Fruit fly (Drosophila melanogaster) whole organism, embryonic: Measurements from ENCODE around the gene EMC5.
A peak's percentile ranks its signal among the peaks of the same experiment; 100 is the strongest.

ENCODE experiments used
- Ada2b ChIP-seq: fragments of 200-800 bp; sonication (Bioruptor generic); IDR thresholded peaks from 2 replicates; pipeline ENCODE4 v1.3.6; 2022; ENCODE audit warnings: missing biosample characterization, missing genetic modification characterization
- Atf3 ChIP-seq: fragments of 200-800 bp; sonication (Bioruptor generic); optimal IDR thresholded peaks from 3 replicates; lab custom pipeline; 2016; ENCODE audit warnings: missing biosample characterization, missing genetic modification characterization
- CG10979 ChIP-seq: fragments of 200-800 bp; sonication (Bioruptor generic); optimal IDR thresholded peaks from 2 replicates; lab custom pipeline; 2018; ENCODE audit warnings: missing biosample characterization, mild to moderate bottlenecking, missing genetic modification characterization, moderate library complexity
- CG11093 ChIP-seq: fragments of 200-800 bp; sonication (Bioruptor generic); IDR thresholded peaks from 3 replicates; pipeline ENCODE4 v1.3.6; 2022; ENCODE audit warnings: missing biosample characterization, missing genetic modification characterization
- CG12219 ChIP-seq: fragments of 200-800 bp; sonication (Bioruptor generic); optimal IDR thresholded peaks from 3 replicates; lab custom pipeline; 2018; ENCODE audit warnings: missing biosample characterization, mild to moderate bottlenecking, missing genetic modification characterization
- CG13123 ChIP-seq: fragments of 200-800 bp; sonication (Bioruptor generic); optimal IDR thresholded peaks from 2 replicates; lab custom pipeline; 2016; ENCODE audit warnings: missing biosample characterization, missing genetic modification characterization
- CG13287 ChIP-seq: fragments of 200-800 bp; sonication (Bioruptor generic); IDR thresholded peaks from 2 replicates; pipeline ENCODE4 v1.3.6; 2022; ENCODE audit warnings: missing biosample characterization, missing genetic modification characterization; ENCODE audit not compliant: partially characterized antibody
- CG13775 ChIP-seq: fragments of 200-800 bp; sonication (Bioruptor generic); optimal IDR thresholded peaks from 3 replicates; lab custom pipeline; 2017; ENCODE audit warnings: missing biosample characterization, mild to moderate bottlenecking, missing genetic modification characterization
- CG14050 ChIP-seq: fragments of 200-800 bp; sonication (Bioruptor generic); IDR thresholded peaks from 3 replicates; pipeline ENCODE4 v1.3.6; 2022; ENCODE audit warnings: missing biosample characterization, missing genetic modification characterization
- CG14965 ChIP-seq: fragments of 200-800 bp; sonication (Bioruptor generic); optimal IDR thresholded peaks from 2 replicates; lab custom pipeline; 2016; ENCODE audit warnings: missing biosample characterization, missing genetic modification characterization, borderline replicate concordance
- CG15514 ChIP-seq: fragments of 200-800 bp; sonication (Bioruptor generic); optimal IDR thresholded peaks from 3 replicates; lab custom pipeline; 2017; ENCODE audit warnings: missing biosample characterization, missing genetic modification characterization, mild to moderate bottlenecking, moderate library complexity, missing genetic modification reagents
- CG15696 ChIP-seq: fragments of 200-800 bp; sonication (Bioruptor generic); optimal IDR thresholded peaks from 2 replicates; lab custom pipeline; 2019; ENCODE audit warnings: missing biosample characterization, mild to moderate bottlenecking, missing genetic modification characterization, moderate library complexity
- CG1602 ChIP-seq: fragments of 200-800 bp; sonication (Bioruptor generic); optimal IDR thresholded peaks from 3 replicates; lab custom pipeline; 2016; ENCODE audit warnings: missing biosample characterization, missing genetic modification characterization
- CG17385 ChIP-seq: fragments of 200-800 bp; sonication (Bioruptor generic); optimal IDR thresholded peaks from 3 replicates; lab custom pipeline; 2018; ENCODE audit warnings: missing biosample characterization, mild to moderate bottlenecking, missing genetic modification characterization
- CG31224 ChIP-seq: fragments of 200-800 bp; sonication (Bioruptor generic); IDR thresholded peaks from 2 replicates; pipeline ENCODE4 v1.3.6; 2022; ENCODE audit warnings: missing biosample characterization, missing genetic modification characterization
- CG4328 ChIP-seq: fragments of 200-800 bp; sonication (Bioruptor generic); optimal IDR thresholded peaks from 3 replicates; lab custom pipeline; 2017; ENCODE audit warnings: missing biosample characterization, missing genetic modification reagents, missing genetic modification characterization
- CG43689 ChIP-seq: fragments of 200-800 bp; sonication (Bioruptor generic); IDR thresholded peaks from 2 replicates; pipeline ENCODE4 v1.3.6; 2022; ENCODE audit warnings: missing biosample characterization, missing genetic modification characterization
- CG4617 ChIP-seq: fragments of 200-800 bp; sonication (Bioruptor generic); optimal IDR thresholded peaks from 3 replicates; lab custom pipeline; 2016; ENCODE audit warnings: missing biosample characterization, missing genetic modification characterization, borderline replicate concordance
- CG6689 ChIP-seq: fragments of 200-800 bp; sonication (Bioruptor generic); IDR thresholded peaks from 2 replicates; pipeline ENCODE4 v1.3.6; 2022; ENCODE audit warnings: missing biosample characterization, missing genetic modification characterization
- CG7271 ChIP-seq: fragments of 200-800 bp; sonication (Bioruptor generic); optimal IDR thresholded peaks from 2 replicates; lab custom pipeline; 2018; ENCODE audit warnings: missing biosample characterization, mild to moderate bottlenecking, missing genetic modification characterization, moderate library complexity
- CG8359 ChIP-seq: fragments of 200-800 bp; sonication (Bioruptor generic); optimal IDR thresholded peaks from 2 replicates; lab custom pipeline; 2017; ENCODE audit warnings: missing biosample characterization, mild to moderate bottlenecking, missing genetic modification characterization, borderline replicate concordance
- CG8924 ChIP-seq: fragments of 200-800 bp; optimal IDR thresholded peaks from 3 replicates; lab custom pipeline; 2019; ENCODE audit warnings: missing biosample characterization, mild to moderate bottlenecking, missing genetic modification characterization, moderate library complexity
- CG8944 ChIP-seq: fragments of 200-800 bp; sonication (Bioruptor generic); optimal IDR thresholded peaks from 3 replicates; lab custom pipeline; 2016; ENCODE audit warnings: missing biosample characterization, missing genetic modification characterization
- HLH4C ChIP-seq: fragments of 200-800 bp; sonication (Bioruptor generic); IDR thresholded peaks from 3 replicates; pipeline ENCODE4 v1.3.6; 2022; ENCODE audit warnings: missing biosample characterization, missing genetic modification characterization; ENCODE audit not compliant: partially characterized antibody
- Lim3 ChIP-seq: fragments of 200-800 bp; sonication (Bioruptor generic); IDR thresholded peaks from 2 replicates; pipeline ENCODE4 v1.3.6; 2022; ENCODE audit warnings: missing biosample characterization, missing genetic modification characterization
- Mes4 ChIP-seq: fragments of 200-800 bp; sonication (Bioruptor generic); optimal IDR thresholded peaks from 2 replicates; lab custom pipeline; 2016; ENCODE audit warnings: missing biosample characterization, missing genetic modification characterization
- Tbp ChIP-seq: fragments of >200 bp; optimal IDR thresholded peaks from 2 replicates; lab custom pipeline; 2018; ENCODE audit warnings: missing biosample characterization, missing genetic modification characterization
- Usf ChIP-seq: fragments of 200-800 bp; sonication (Bioruptor generic); optimal IDR thresholded peaks from 2 replicates; lab custom pipeline; 2017; ENCODE audit warnings: missing genotype, missing biosample characterization, missing genetic modification characterization
- abd-A ChIP-seq: fragments of 200-800 bp; sonication (Bioruptor generic); optimal IDR thresholded peaks from 3 replicates; lab custom pipeline; 2019; ENCODE audit warnings: missing biosample characterization, mild to moderate bottlenecking, missing genetic modification characterization, moderate library complexity
- cg ChIP-seq: fragments of 200-800 bp; sonication (Bioruptor generic); optimal IDR thresholded peaks from 3 replicates; lab custom pipeline; 2019; ENCODE audit warnings: missing biosample characterization, mild to moderate bottlenecking, missing genetic modification characterization, moderate library complexity
- ci ChIP-seq: fragments of 200-800 bp; sonication (Bioruptor generic); IDR thresholded peaks from 3 replicates; pipeline ENCODE4 v1.3.6; 2022; ENCODE audit warnings: missing biosample characterization, missing genetic modification characterization
- crol ChIP-seq: fragments of 200-800 bp; sonication (Bioruptor generic); IDR thresholded peaks from 2 replicates; pipeline ENCODE4 v1.3.6; 2022; ENCODE audit warnings: missing biosample characterization, missing genetic modification characterization
- cwo ChIP-seq: fragments of 200-800 bp; sonication (Bioruptor generic); optimal IDR thresholded peaks from 3 replicates; lab custom pipeline; 2017; ENCODE audit warnings: missing biosample characterization, missing genetic modification characterization, mild to moderate bottlenecking, moderate library complexity, missing genetic modification reagents
- dmrt11E ChIP-seq: fragments of 200-800 bp; sonication (Bioruptor generic); optimal IDR thresholded peaks from 3 replicates; lab custom pipeline; 2018; ENCODE audit warnings: missing biosample characterization, mild to moderate bottlenecking, missing genetic modification characterization, moderate library complexity
- gcm ChIP-seq: fragments of 200-800 bp; sonication (Bioruptor generic); optimal IDR thresholded peaks from 2 replicates; lab custom pipeline; 2019; ENCODE audit warnings: missing biosample characterization, mild to moderate bottlenecking, missing genetic modification characterization, moderate library complexity
- grn ChIP-seq: fragments of 200-800 bp; sonication (Bioruptor generic); optimal IDR thresholded peaks from 3 replicates; lab custom pipeline; 2017; ENCODE audit warnings: missing biosample characterization, missing genetic modification characterization
- hb ChIP-seq: fragments of 200-800 bp; sonication (Bioruptor generic); IDR thresholded peaks from 3 replicates; pipeline ENCODE4 v1.3.6; 2022; ENCODE audit warnings: missing biosample characterization, missing genetic modification characterization; ENCODE audit not compliant: partially characterized antibody
- jumu ChIP-seq: fragments of 200-800 bp; sonication (Bioruptor generic); optimal IDR thresholded peaks from 3 replicates; lab custom pipeline; 2016; ENCODE audit warnings: missing biosample characterization, missing genetic modification characterization
- maf-S ChIP-seq: fragments of 200-800 bp; sonication (Bioruptor generic); optimal IDR thresholded peaks from 2 replicates; lab custom pipeline; 2016; ENCODE audit warnings: missing biosample characterization, missing genetic modification characterization
- mirr ChIP-seq: fragments of 200-800 bp; sonication (Bioruptor generic); optimal IDR thresholded peaks from 3 replicates; lab custom pipeline; 2018; ENCODE audit warnings: missing biosample characterization, mild to moderate bottlenecking, missing genetic modification characterization
- odd ChIP-seq: fragments of 200-800 bp; sonication (Bioruptor generic); optimal IDR thresholded peaks from 2 replicates; lab custom pipeline; 2017; ENCODE audit warnings: missing biosample characterization, mild to moderate bottlenecking, missing genetic modification characterization
- pb ChIP-seq: fragments of 200-800 bp; sonication (Bioruptor generic); optimal IDR thresholded peaks from 3 replicates; lab custom pipeline; 2016; ENCODE audit warnings: missing biosample characterization, missing genetic modification characterization
- row ChIP-seq: fragments of 200-800 bp; sonication (Bioruptor generic); IDR thresholded peaks from 3 replicates; pipeline ENCODE4 v1.3.6; 2022; ENCODE audit warnings: missing biosample characterization, missing genetic modification characterization
- sens ChIP-seq: fragments of 200-800 bp; sonication (Bioruptor generic); peaks from one replicate; lab custom pipeline; 2016; ENCODE audit warnings: missing biosample characterization, missing genetic modification characterization
- sisA ChIP-seq: fragments of 200-800 bp; sonication (Bioruptor generic); IDR thresholded peaks from 2 replicates; pipeline ENCODE4 v1.3.6; 2022; ENCODE audit warnings: missing biosample characterization, missing genetic modification characterization
- ssp ChIP-seq: fragments of 200-800 bp; sonication (Bioruptor generic); IDR thresholded peaks from 2 replicates; pipeline ENCODE4 v1.3.6; 2022; ENCODE audit warnings: missing biosample characterization, missing genetic modification characterization
- sug ChIP-seq: fragments of 200-800 bp; optimal IDR thresholded peaks from 2 replicates; lab custom pipeline; 2019; ENCODE audit warnings: missing biosample characterization, mild to moderate bottlenecking, missing genetic modification characterization, moderate library complexity
- zfh1 ChIP-seq: fragments of 200-800 bp; sonication (Bioruptor generic); IDR thresholded peaks from 3 replicates; pipeline ENCODE4 v1.3.6; 2022; ENCODE audit warnings: missing biosample characterization, missing genetic modification characterization

The EMC5 gene

DNA sequence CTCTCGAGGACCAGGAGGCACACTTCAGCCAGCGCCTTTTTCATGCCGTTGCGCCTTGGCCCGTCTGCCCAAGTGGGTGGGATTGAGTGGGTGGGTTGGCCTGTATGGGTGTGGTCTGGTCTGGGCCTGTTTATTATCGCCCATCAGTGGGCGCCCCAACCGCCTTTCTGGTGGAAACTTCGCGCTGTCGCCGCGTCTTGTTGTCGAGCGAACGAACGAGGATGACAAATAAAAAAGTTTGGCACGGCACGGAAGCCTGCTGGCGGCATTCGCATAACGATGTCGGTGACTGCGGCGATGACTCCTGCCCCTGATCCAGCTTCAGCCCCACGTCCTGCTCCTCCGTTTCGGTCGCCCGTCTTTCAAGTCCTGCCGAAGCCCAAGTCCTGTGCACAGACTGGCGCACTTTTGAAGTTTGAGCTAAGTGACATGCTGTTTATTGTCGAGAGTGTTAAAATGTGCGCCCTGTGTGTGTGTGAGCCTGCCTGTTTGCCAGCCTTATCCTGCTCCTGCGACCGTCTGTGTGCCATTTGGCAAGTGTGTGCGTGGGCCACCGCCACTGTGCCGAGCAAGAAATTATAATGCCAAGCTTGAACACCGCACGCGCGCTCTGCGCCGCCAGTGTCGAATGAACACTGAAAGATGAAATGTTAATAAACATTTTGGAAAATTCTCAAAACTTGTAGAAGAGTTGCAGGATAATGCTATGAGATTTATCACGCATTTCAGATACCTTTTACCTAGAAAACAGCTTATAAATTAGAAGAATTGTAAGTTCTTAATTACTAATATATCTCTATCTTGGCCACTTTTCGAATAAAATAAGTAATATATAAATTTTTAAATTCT is 26.7 kb downstream of the EMC5 start (continued):
- TF ChIP-seq CG12219 (GFP tag; lab: Kevin White, UChicago), result peak; percentile 30
- no peak for TF ChIP-seq dmrt11E (tag; lab: Kevin White, UChicago)
- TF ChIP-seq cg (GFP tag; lab: Kevin White, UChicago), result no peak
- no peak for TF ChIP-seq hb (GFP tag; lab: Robert Waterston, UW)
- TF ChIP-seq CG13123 (GFP tag; lab: Kevin White, UChicago), result peak; percentile 30
- 0 out of 3 replicates have a peak, but pooled peaks have one; percentile 34 for TF ChIP-seq CG11093
- TF ChIP-seq CG14965, result no peak
- peak; percentile 80 for TF ChIP-seq CG17385 (GFP tag; lab: Kevin White, UChicago)
- TF ChIP-seq CG10979 (tag; lab: Kevin White, UChicago), result peak; percentile 69
- TF ChIP-seq Usf (GFP tag; lab: Kevin White, UChicago), result peak; percentile 21
- peak; percentile 80 for TF ChIP-seq sens (GFP tag; lab: Kevin White, UChicago)
- TF ChIP-seq CG14050 (GFP tag; lab: Robert Waterston, UW), result peak; percentile 13; the same call in 1 of the 3 replicates
- no peak for TF ChIP-seq grn (GFP tag; lab: Kevin White, UChicago)
- TF ChIP-seq CG13287 (GFP tag; lab: Robert Waterston, UW), result no peak
- TF ChIP-seq crol (GFP tag; lab: Robert Waterston, UW), result no peak
- peak; percentile 51 for TF ChIP-seq gcm (GFP tag; lab: Kevin White, UChicago)
- no peak for TF ChIP-seq CG8944 (GFP tag; lab: Kevin White, UChicago)
- no peak for TF ChIP-seq maf-S (GFP tag; lab: Kevin White, UChicago)
- TF ChIP-seq jumu (GFP tag; lab: Kevin White, UChicago), result no peak
- TF ChIP-seq CG4617 (GFP tag; lab: Kevin White, UChicago), result no peak
- peak; percentile 26 for TF ChIP-seq CG15696 (tag; lab: Kevin White, UChicago)
- TF ChIP-seq pb (GFP tag; lab: Kevin White, UChicago), result no peak
- TF ChIP-seq Atf3, result no peak
- TF ChIP-seq row (GFP tag; lab: Robert Waterston, UW), result peak; percentile 82
- TF ChIP-seq CG4328 (GFP tag; lab: Kevin White, UChicago), result peak; percentile 73
- TF ChIP-seq ssp, result 0 out of 2 replicates have a peak, but pooled peaks have one; percentile 11
- TF ChIP-seq zfh1 (GFP tag; lab: Robert Waterston, UW), result peak; percentile 8; the same call in 1 of the 3 replicates
- TF ChIP-seq Lim3 (GFP tag; lab: Robert Waterston, UW), result no peak
- peak; percentile 68 for TF ChIP-seq CG13775
- peak; percentile 83 for TF ChIP-seq CG8924 (tag; lab: Kevin White, UChicago)
- peak; percentile 44; the same call in 1 of the 2 replicates for TF ChIP-seq Ada2b
- TF ChIP-seq abd-A (tag; lab: Kevin White, UChicago), result peak; percentile 96
- peak; percentile 66 for TF ChIP-seq mirr (GFP tag; lab: Kevin White, UChicago)
- peak; percentile 69 for TF ChIP-seq cwo (GFP tag; lab: Kevin White, UChicago)
- TF ChIP-seq HLH4C, result no peak
- peak; percentile 64 for TF ChIP-seq CG15514 (GFP tag; lab: Kevin White, UChicago)
- peak; percentile 70 for TF ChIP-seq sug
- TF ChIP-seq Mes4 (GFP tag; lab: Kevin White, UChicago), result no peak
- peak; percentile 73 for TF ChIP-seq sisA (GFP tag; lab: Robert Waterston, UW)
- TF ChIP-seq CG43689, result no peak
- no peak for TF ChIP-seq CG7271 (tag; lab: Kevin White, UChicago)
- peak; percentile 36 for TF ChIP-seq CG1602 (GFP tag; lab: Kevin White, UChicago)
- TF ChIP-seq ci (GFP tag; lab: Robert Waterston, UW), result peak; percentile 17; the same call in 1 of the 3 replicates
- TF ChIP-seq CG6689 (GFP tag; lab: Robert Waterston, UW), result peak; percentile 53; the same call in 1 of the 2 replicates
- peak; percentile 51; the same call in 1 of the 2 replicates for TF ChIP-seq CG31224 (GFP tag; lab: Robert Waterston, UW)
- TF ChIP-seq CG8359 (GFP tag; lab: Kevin White, UChicago), result peak; percentile 27
- no peak for TF ChIP-seq Tbp (GFP tag; lab: Kevin White, UChicago)
- TF ChIP-seq odd (GFP tag; lab: Kevin White, UChicago), result peak; percentile 78
